Fruit fly (Drosophila melanogaster): ENCODE data around the gene eIF4EHP.

Gene eIF4EHP

dm6 chr3R:24108902-24109389 lies at the start of gene eIF4EHP, which contains the start of gene CG18428:
TSS of gene eIF4EHP (minus strand) at chr3R:24108960.
TSS of gene CG18428 (plus strand) at chr3R:24109336.
- peak; percentile 27 for TF ChIP-seq da (GFP tag; optimal IDR thresholded peaks at IDR 0.05)
- TF ChIP-seq CG4424 (GFP tag; optimal IDR thresholded peaks at IDR 0.05), result peak; percentile 98
- TF ChIP-seq CG8478 (optimal IDR thresholded peaks at IDR 0.05), result no peak
- no peak; the same call in 2 of the 3 replicates for TF ChIP-seq ci (GFP tag; IDR thresholded peaks at IDR 0.05)
- no peak for TF ChIP-seq rib (GFP tag; IDR thresholded peaks at IDR 0.05)
- peak; percentile 94 for TF ChIP-seq CG2875 (GFP tag; optimal IDR thresholded peaks at IDR 0.05)
- TF ChIP-seq Ets97D (GFP tag; optimal IDR thresholded peaks at IDR 0.05), result peak; percentile 84
- peak; percentile 99 for TF ChIP-seq CG10979 (tag; optimal IDR thresholded peaks at IDR 0.05)
- no peak for TF ChIP-seq CG34224 (GFP tag; IDR thresholded peaks at IDR 0.05; ENCODE audit: partially characterized antibody)
- peak; percentile 73 for TF ChIP-seq CG9876 (GFP tag; optimal IDR thresholded peaks at IDR 0.05)
- no peak; the same call in 2 of the 3 replicates for TF ChIP-seq CG3726 (GFP tag; IDR thresholded peaks at IDR 0.05)
- TF ChIP-seq CG6175 (GFP tag; IDR thresholded peaks at IDR 0.05), result no peak; the same call in none of the 3 replicates
- TF ChIP-seq twi (tag; optimal IDR thresholded peaks at IDR 0.05), result peak; percentile 99
- TF ChIP-seq bbx (GFP tag; IDR thresholded peaks at IDR 0.05; ENCODE audit: partially characterized antibody), result no peak
- peak; percentile 84 for TF ChIP-seq Mad (GFP tag; optimal IDR thresholded peaks at IDR 0.05)
- TF ChIP-seq CG3281 (GFP tag; optimal IDR thresholded peaks at IDR 0.05), result peak; percentile 100
- TF ChIP-seq pum (GFP tag; optimal IDR thresholded peaks at IDR 0.05), result peak; percentile 85
- TF ChIP-seq Lpt (GFP tag; optimal IDR thresholded peaks at IDR 0.05), result no peak
- peak; percentile 62 for TF ChIP-seq Mes4 (GFP tag; optimal IDR thresholded peaks at IDR 0.05)
- no peak for TF ChIP-seq dimm (GFP tag; IDR thresholded peaks at IDR 0.05)
- peak; percentile 99 for TF ChIP-seq CrebB (tag; optimal IDR thresholded peaks at IDR 0.05)
- no peak for TF ChIP-seq CG31224 (GFP tag; IDR thresholded peaks at IDR 0.05)
- no peak for TF ChIP-seq CG3847 (GFP tag; IDR thresholded peaks at IDR 0.05)
- TF ChIP-seq gcm2 (GFP tag; optimal IDR thresholded peaks at IDR 0.05), result peak; percentile 64
- peak; percentile 96 for TF ChIP-seq CG5245 (GFP tag; optimal IDR thresholded peaks at IDR 0.05)
- peak; percentile 98 for TF ChIP-seq NFAT (GFP tag; IDR thresholded peaks at IDR 0.05)
- no peak for TF ChIP-seq hkb (optimal IDR thresholded peaks at IDR 0.05)
- TF ChIP-seq hkb (GFP tag; IDR thresholded peaks at IDR 0.05), result no peak
- peak; percentile 94 for TF ChIP-seq mam (GFP tag; optimal IDR thresholded peaks at IDR 0.05)
- peak; percentile 95 for TF ChIP-seq CG6254 (GFP tag; optimal IDR thresholded peaks at IDR 0.05)
- no peak; the same call in 1 of the 2 replicates for TF ChIP-seq ttk (GFP tag; IDR thresholded peaks at IDR 0.05)
- peak; percentile 97 for TF ChIP-seq CG7987 (GFP tag; optimal IDR thresholded peaks at IDR 0.05)
- peak; percentile 100 for TF ChIP-seq Fer3 (tag; optimal IDR thresholded peaks at IDR 0.05)
- peak; percentile 97 for TF ChIP-seq trh (GFP tag; optimal IDR thresholded peaks at IDR 0.05)
- no peak for TF ChIP-seq inv (GFP tag; IDR thresholded peaks at IDR 0.05; ENCODE audit: partially characterized antibody)
- peak; percentile 99 for TF ChIP-seq phol (tag; optimal IDR thresholded peaks at IDR 0.05)
- TF ChIP-seq CG18619 (GFP tag; optimal IDR thresholded peaks at IDR 0.05), result peak; percentile 99
- peak; percentile 99 for TF ChIP-seq D19B (GFP tag; optimal IDR thresholded peaks at IDR 0.05)
- no peak; the same call in none of the 2 replicates for TF ChIP-seq CG43689 (GFP tag; IDR thresholded peaks at IDR 0.05)
- TF ChIP-seq vfl (GFP tag; optimal IDR thresholded peaks at IDR 0.05), result peak; percentile 91
- TF ChIP-seq CG18764 (GFP tag; optimal IDR thresholded peaks at IDR 0.05), result peak; percentile 97
- peak; percentile 78 for TF ChIP-seq jumu (GFP tag; optimal IDR thresholded peaks at IDR 0.05)
- TF ChIP-seq fd102C (GFP tag; optimal IDR thresholded peaks at IDR 0.05), result peak; percentile 91
- no peak; the same call in 1 of the 2 replicates for TF ChIP-seq H2.0 (GFP tag; IDR thresholded peaks at IDR 0.05)
- TF ChIP-seq CG6813 (GFP tag; optimal IDR thresholded peaks at IDR 0.05), result peak; percentile 99
- peak; percentile 88 for TF ChIP-seq CG17802 (tag; optimal IDR thresholded peaks at IDR 0.05)
- TF ChIP-seq CG18011 (GFP tag; optimal IDR thresholded peaks at IDR 0.05), result peak; percentile 89
- peak; percentile 69 for TF ChIP-seq en (GFP tag; optimal IDR thresholded peaks at IDR 0.05)
- TF ChIP-seq sima (GFP tag; optimal IDR thresholded peaks at IDR 0.05), result peak; percentile 36
- TF ChIP-seq Hr78 (GFP tag; optimal IDR thresholded peaks at IDR 0.05), result peak in 1 of 2 experiments; percentile 96
- peak; percentile 93 for TF ChIP-seq Deaf1 (tag; optimal IDR thresholded peaks at IDR 0.05)
